Fruit fly (Drosophila melanogaster): ENCODE results near the gene CG15347.

CG15347 gene

dm6 chrX:8411532-8411960 is 49.2 kb downstream of the CG15347 start, which contains the start of gene lawc (continued):
- TF ChIP-seq CG11294 (GFP tag; IDR thresholded peaks at IDR 0.05) (peak; percentile 54; the same call in 1 of the 2 replicates), lz (GFP tag; optimal IDR thresholded peaks at IDR 0.05) (peak; percentile 23), CG3919 (GFP tag; optimal IDR thresholded peaks at IDR 0.05) (peak; percentile 11), Sox14 (GFP tag; optimal IDR thresholded peaks at IDR 0.05) (peak; percentile 63), pdm3 (GFP tag; optimal IDR thresholded peaks at IDR 0.05) (no peak), Eip78C (GFP tag) (peak; percentile 87), ss (GFP tag; optimal IDR thresholded peaks at IDR 0.05) (peak; percentile 56 to 59), CG7368 (GFP tag; optimal IDR thresholded peaks at IDR 0.05) (no peak), CG11762 (GFP tag; optimal IDR thresholded peaks at IDR 0.05; ENCODE audit: insufficient read depth) (peak; percentile 20), CG9139 (GFP tag; optimal IDR thresholded peaks at IDR 0.05) (peak; percentile 65), eg (GFP tag; IDR thresholded peaks at IDR 0.05) (peak; percentile 85), OdsH (GFP tag; optimal IDR thresholded peaks at IDR 0.05) (no peak), Blimp-1 (GFP tag; optimal IDR thresholded peaks at IDR 0.05) (no peak), CG15336 (GFP tag; IDR thresholded peaks at IDR 0.05) (peak; percentile 88; the same call in 1 of the 2 replicates), CG32006 (GFP tag; optimal IDR thresholded peaks at IDR 0.05) (peak; percentile 2), Met (GFP tag; optimal IDR thresholded peaks at IDR 0.05) (peak; percentile 30), Ets21C (GFP tag; optimal IDR thresholded peaks at IDR 0.05) (no peak), CG8319 (GFP tag; optimal IDR thresholded peaks at IDR 0.05) (no peak), CG6163 (GFP tag; IDR thresholded peaks at IDR 0.05) (peak; percentile 91), dac (GFP tag; optimal IDR thresholded peaks at IDR 0.05) (no peak), Hr38 (GFP tag; optimal IDR thresholded peaks at IDR 0.05) (no peak), CG11902 (GFP tag; optimal IDR thresholded peaks at IDR 0.05) (no peak), CG1621 (tag; optimal IDR thresholded peaks at IDR 0.05) (no peak), Gug (GFP tag; IDR thresholded peaks at IDR 0.05) (0 out of 2 replicates have a peak, but pooled peaks have one; percentile 37), vri (GFP tag; optimal IDR thresholded peaks at IDR 0.05) (peak; percentile 68), spab (GFP tag; optimal IDR thresholded peaks at IDR 0.05) (peak; percentile 9), acj6 (GFP tag; optimal IDR thresholded peaks at IDR 0.05) (no peak), Ets96B (tag; optimal IDR thresholded peaks at IDR 0.05) (peak; percentile 13), Sox102F (GFP tag; optimal IDR thresholded peaks at IDR 0.05) (peak; percentile 59), Eip75B (GFP tag; optimal IDR thresholded peaks at IDR 0.05) (peak; percentile 46), Lpt (GFP tag; optimal IDR thresholded peaks at IDR 0.05) (no peak), esn (GFP tag; optimal IDR thresholded peaks at IDR 0.05) (peak; percentile 30), fkh (GFP tag; optimal IDR thresholded peaks at IDR 0.05) (peak; percentile 4), CG6808 (GFP tag; optimal IDR thresholded peaks at IDR 0.05) (peak; percentile 10), dsx (GFP tag; optimal IDR thresholded peaks at IDR 0.05; ENCODE audit: poor library complexity, severe bottlenecking) (peak; percentile 61), CG6854 (GFP tag; optimal IDR thresholded peaks at IDR 0.05) (peak; percentile 85), achi (GFP tag; optimal IDR thresholded peaks at IDR 0.05) (peak; percentile 19), CG10669 (GFP tag; optimal IDR thresholded peaks at IDR 0.05) (no peak), CG16779 (tag; optimal IDR thresholded peaks at IDR 0.05) (peak; percentile 63), CG8119 (GFP tag; IDR thresholded peaks at IDR 0.05) (peak; percentile 86), CG10631 (GFP tag; optimal IDR thresholded peaks at IDR 0.05) (no peak)
